Fruit fly (Drosophila melanogaster): Measurements from ENCODE around the gene CG17896.

CG17896 gene

dm6 chrX:522357-523043 lies 29.2 kb upstream of the CG17896 start:
- TF ChIP-seq pnt (GFP tag; optimal IDR thresholded peaks at IDR 0.05) (peak; percentile 86), HmgD (GFP tag; optimal IDR thresholded peaks at IDR 0.05) (peak; percentile 87), sug (tag; optimal IDR thresholded peaks at IDR 0.05) (peak; percentile 84), Opbp (GFP tag; IDR thresholded peaks at IDR 0.05; ENCODE audit: partially characterized antibody) (no peak), corto (GFP tag; optimal IDR thresholded peaks at IDR 0.05) (peak; percentile 37), mirr (GFP tag; optimal IDR thresholded peaks at IDR 0.05) (peak; percentile 95), crc (GFP tag; optimal IDR thresholded peaks at IDR 0.05) (peak; percentile 85), bcd (GFP tag; optimal IDR thresholded peaks at IDR 0.05) (peak; percentile 74), ac (GFP tag; optimal IDR thresholded peaks at IDR 0.05) (no peak), gt (GFP tag; IDR thresholded peaks at IDR 0.05) (peak; percentile 60; the same call in 1 of the 2 replicates), dati (GFP tag; IDR thresholded peaks at IDR 0.05) (peak; percentile 62), chn (GFP tag; optimal IDR thresholded peaks at IDR 0.05) (peak; percentile 82), CG18476 (GFP tag; optimal IDR thresholded peaks at IDR 0.05) (peak; percentile 10), bsh (GFP tag; optimal IDR thresholded peaks at IDR 0.05) (peak in 1 of 2 experiments; percentile 76), lov (optimal IDR thresholded peaks at IDR 0.05) (no peak), lov (GFP tag; IDR thresholded peaks at IDR 0.05) (0 out of 3 replicates have a peak, but pooled peaks have one; percentile 62), gcm (GFP tag; optimal IDR thresholded peaks at IDR 0.05) (peak; percentile 60), CG16779 (GFP tag; IDR thresholded peaks at IDR 0.05) (peak; percentile 93), HmgZ (tag; optimal IDR thresholded peaks at IDR 0.05) (peak; percentile 92), CG9727 (GFP tag; optimal IDR thresholded peaks at IDR 0.05) (peak; percentile 57), CG17328 (GFP tag; IDR thresholded peaks at IDR 0.05) (peak; percentile 77), CG12744 (GFP tag; optimal IDR thresholded peaks at IDR 0.05) (peak; percentile 71), CG10366 (GFP tag; IDR thresholded peaks at IDR 0.05) (peak; percentile 84), sr (GFP tag; IDR thresholded peaks at IDR 0.05) (peak; percentile 78; the same call in 2 of the 3 replicates), CG14860 (GFP tag; IDR thresholded peaks at IDR 0.05; ENCODE audit: partially characterized antibody) (no peak), stc (GFP tag; IDR thresholded peaks at IDR 0.05) (peak; percentile 60), crp (GFP tag; optimal IDR thresholded peaks at IDR 0.05) (peak in 1 of 2 experiments; percentile 6), CG2678 (tag; optimal IDR thresholded peaks at IDR 0.05) (peak; percentile 79), kni (GFP tag; optimal IDR thresholded peaks at IDR 0.05) (peak; percentile 74), vfl (GFP tag; optimal IDR thresholded peaks at IDR 0.05) (peak; percentile 88), CG9817 (tag; optimal IDR thresholded peaks at IDR 0.05) (peak; percentile 87), tap (tag; optimal IDR thresholded peaks at IDR 0.05) (peak; percentile 72), cad (GFP tag; optimal IDR thresholded peaks at IDR 0.05) (peak; percentile 53), croc (GFP tag; conservative IDR thresholded peaks at IDR 0.05) (peak; percentile 35; the same call in 1 of the 3 replicates), CG31388 (GFP tag; optimal IDR thresholded peaks at IDR 0.05) (peak; percentile 42), pho (GFP tag; optimal IDR thresholded peaks at IDR 0.05) (peak; percentile 82), phol (tag; optimal IDR thresholded peaks at IDR 0.05) (peak; percentile 33), Asciz (GFP tag; optimal IDR thresholded peaks at IDR 0.05) (peak; percentile 67), Atf-2 (GFP tag; optimal IDR thresholded peaks at IDR 0.05) (peak; percentile 81), btn (GFP tag; optimal IDR thresholded peaks at IDR 0.05) (peak; percentile 3), CG43689 (GFP tag; IDR thresholded peaks at IDR 0.05) (peak; percentile 79), CG31441 (GFP tag; IDR thresholded peaks at IDR 0.05) (peak; percentile 30; the same call in 1 of the 2 replicates), CG1647 (GFP tag; optimal IDR thresholded peaks at IDR 0.05) (peak; percentile 84), twi (tag; optimal IDR thresholded peaks at IDR 0.05) (peak; percentile 38), CG14667 (GFP tag; IDR thresholded peaks at IDR 0.05) (peak; percentile 78), NK7.1 (GFP tag; optimal IDR thresholded peaks at IDR 0.05) (peak; percentile 47), CG9437 (GFP tag; optimal IDR thresholded peaks at IDR 0.05) (no peak), dan (GFP tag; IDR thresholded peaks at IDR 0.05) (no peak), Bteb2 (GFP tag; optimal IDR thresholded peaks at IDR 0.05) (peak; percentile 67), Ets65A (GFP tag) (peak; percentile 95)

All from whole organism, embryonic.